Fruit fly (Drosophila melanogaster): Measurements from ENCODE around the gene Snmp1.
A peak's percentile ranks its signal among the peaks of the same experiment; 100 is the strongest.

Gene Snmp1

DNA sequence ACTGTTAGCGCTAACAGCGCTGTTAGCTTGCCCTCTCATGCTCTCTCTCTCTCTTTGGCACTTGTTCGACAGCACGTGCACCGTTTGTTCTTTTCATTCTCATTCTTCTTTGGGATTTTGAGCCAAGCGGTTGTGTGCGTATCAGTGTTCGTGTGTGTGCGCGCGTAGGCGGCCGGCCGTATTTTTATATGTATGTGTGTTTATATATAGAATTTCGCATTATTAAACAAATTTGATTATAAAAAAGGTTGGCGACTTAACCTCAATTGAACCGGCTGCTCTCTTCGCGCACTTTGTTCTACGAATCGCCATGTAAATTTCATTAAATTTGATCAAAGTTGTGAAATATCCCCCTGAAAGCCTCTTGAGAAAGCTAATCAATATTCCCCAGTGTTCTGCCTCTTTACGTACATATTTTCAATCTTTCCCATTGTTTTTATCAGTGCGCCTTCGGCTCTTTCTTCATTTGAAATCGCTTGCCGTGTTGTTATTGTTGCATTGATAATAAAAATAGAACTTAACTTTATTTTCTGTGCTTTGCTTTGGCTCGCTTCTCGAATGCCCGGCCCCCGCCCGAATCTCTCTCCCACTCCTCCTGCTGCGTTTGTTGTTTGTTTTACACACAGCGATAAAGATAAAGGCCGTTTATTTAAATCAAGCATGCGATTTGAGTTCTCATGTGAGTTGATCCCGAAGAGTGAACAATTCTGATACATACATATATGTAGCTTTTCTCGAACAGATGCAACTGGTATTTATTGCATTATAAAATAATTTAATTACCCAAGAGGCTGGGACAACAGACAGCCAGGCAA lies 31.3 kb upstream of the Snmp1 start (continued):
- TF ChIP-seq CG10274 (GFP tag; optimal IDR thresholded peaks at IDR 0.05), result no peak
- TF ChIP-seq GATAe (GFP tag; conservative IDR thresholded peaks at IDR 0.05), result no peak
- TF ChIP-seq CG30403 (GFP tag; optimal IDR thresholded peaks at IDR 0.05), result no peak
- peak; percentile 36 for TF ChIP-seq scrt (GFP tag; optimal IDR thresholded peaks at IDR 0.05)
- no peak for TF ChIP-seq CG12104 (GFP tag; optimal IDR thresholded peaks at IDR 0.05)
- TF ChIP-seq Doc2 (GFP tag; IDR thresholded peaks at IDR 0.05), result no peak
- no peak for TF ChIP-seq Atf6 (GFP tag; IDR thresholded peaks at IDR 0.05)
- TF ChIP-seq gem (tag; optimal IDR thresholded peaks at IDR 0.05), result no peak
- no peak for TF ChIP-seq CG5245 (GFP tag; optimal IDR thresholded peaks at IDR 0.05)
- no peak for TF ChIP-seq grau (tag; optimal IDR thresholded peaks at IDR 0.05)
- TF ChIP-seq Dp (GFP tag; optimal IDR thresholded peaks at IDR 0.05), result no peak
- TF ChIP-seq Aef1 (GFP tag; IDR thresholded peaks at IDR 0.05), result no peak
- no peak for TF ChIP-seq CG31224 (GFP tag; IDR thresholded peaks at IDR 0.05)
- no peak for TF ChIP-seq Rx (GFP tag; IDR thresholded peaks at IDR 0.05)
- TF ChIP-seq mirr (GFP tag; optimal IDR thresholded peaks at IDR 0.05), result peak; percentile 38
- TF ChIP-seq CG2129 (GFP tag; IDR thresholded peaks at IDR 0.05; ENCODE audit: partially characterized antibody), result no peak
- no peak for TF ChIP-seq CG16863 (GFP tag; optimal IDR thresholded peaks at IDR 0.05)
- no peak for TF ChIP-seq Eip74EF (GFP tag; optimal IDR thresholded peaks at IDR 0.05)
- TF ChIP-seq CG4328 (GFP tag; optimal IDR thresholded peaks at IDR 0.05), result no peak
- TF ChIP-seq CG12942 (GFP tag; optimal IDR thresholded peaks at IDR 0.05), result no peak
- TF ChIP-seq Deaf1 (tag; optimal IDR thresholded peaks at IDR 0.05), result peak; percentile 26
- TF ChIP-seq CG7928 (GFP tag; optimal IDR thresholded peaks at IDR 0.05), result no peak
- no peak for TF ChIP-seq jing (GFP tag; optimal IDR thresholded peaks at IDR 0.05)
- no peak for TF ChIP-seq croc (GFP tag; conservative IDR thresholded peaks at IDR 0.05)
- TF ChIP-seq Doc3 (GFP tag; IDR thresholded peaks at IDR 0.05; ENCODE audit: partially characterized antibody), result no peak
- no peak for TF ChIP-seq btn (GFP tag; optimal IDR thresholded peaks at IDR 0.05)
- TF ChIP-seq NC2β (GFP tag; optimal IDR thresholded peaks at IDR 0.05), result no peak
- no peak for TF ChIP-seq fd102C (GFP tag; optimal IDR thresholded peaks at IDR 0.05)
- no peak for TF ChIP-seq CG11247 (GFP tag; IDR thresholded peaks at IDR 0.05)
- TF ChIP-seq z (GFP tag; IDR thresholded peaks at IDR 0.05), result no peak
- no peak for TF ChIP-seq ewg (GFP tag; optimal IDR thresholded peaks at IDR 0.05)
- TF ChIP-seq kah (GFP tag; optimal IDR thresholded peaks at IDR 0.05), result peak; percentile 31
- TF ChIP-seq tx (GFP tag; optimal IDR thresholded peaks at IDR 0.05), result no peak
- TF ChIP-seq CG10565 (GFP tag; optimal IDR thresholded peaks at IDR 0.05), result no peak
- no peak for TF ChIP-seq CG6689 (GFP tag; IDR thresholded peaks at IDR 0.05)
- TF ChIP-seq HmgZ (tag; optimal IDR thresholded peaks at IDR 0.05), result no peak
- TF ChIP-seq CG2678 (tag; optimal IDR thresholded peaks at IDR 0.05), result peak; percentile 21
- no peak for TF ChIP-seq CG7357 (GFP tag; IDR thresholded peaks at IDR 0.05)
- TF ChIP-seq vvl (GFP tag; IDR thresholded peaks at IDR 0.05), result no peak
- no peak for TF ChIP-seq Bteb2 (GFP tag; optimal IDR thresholded peaks at IDR 0.05)
- no peak for TF ChIP-seq rib (GFP tag; IDR thresholded peaks at IDR 0.05)
- TF ChIP-seq CG33557 (GFP tag; optimal IDR thresholded peaks at IDR 0.05), result no peak
- no peak for TF ChIP-seq Nf-YB (GFP tag; optimal IDR thresholded peaks at IDR 0.05)
- peak; percentile 37 for TF ChIP-seq Med (GFP tag)
- no peak for TF ChIP-seq CG8089 (GFP tag; optimal IDR thresholded peaks at IDR 0.05)
- peak; percentile 18 for TF ChIP-seq CG34376 (GFP tag; optimal IDR thresholded peaks at IDR 0.05)
- TF ChIP-seq B-H1 (GFP tag; IDR thresholded peaks at IDR 0.05), result no peak
- TF ChIP-seq BtbVII (GFP tag; optimal IDR thresholded peaks at IDR 0.05), result no peak
- TF ChIP-seq sens-2 (GFP tag; IDR thresholded peaks at IDR 0.05), result no peak
- TF ChIP-seq CG34422 (GFP tag; IDR thresholded peaks at IDR 0.05), result peak; percentile 10; the same call in 1 of the 3 replicates
